Comparison of ENCODE assay signal across 3 worm cellular contexts in the genomic region with DNA sequence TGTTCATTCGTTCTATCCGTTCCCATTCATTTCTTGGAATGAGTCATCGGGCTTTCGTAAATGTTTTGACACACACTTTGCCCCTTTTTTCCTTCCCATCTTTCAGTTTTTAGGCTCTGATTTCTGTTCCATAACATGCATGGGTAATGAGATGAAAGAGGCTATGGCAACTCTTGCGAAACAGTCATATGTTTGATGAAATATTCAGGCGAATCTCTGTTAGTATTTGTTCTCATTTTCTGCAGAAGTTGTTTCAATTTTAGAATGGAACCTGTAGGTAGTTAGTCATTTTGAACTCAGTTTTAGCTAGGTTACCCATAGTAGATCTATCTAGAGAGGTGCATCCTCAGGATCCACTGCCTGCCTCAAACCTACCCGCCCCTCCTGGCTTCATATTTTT.
TF ChIP-seq lines count a peak whose summit lies in the region.

No protein-coding gene starts in this region.

TF ChIP-seq in whole organism, L1 larva, 84 proteins besides CTCF, POLR2A, EP300 and RAD21:
- no peak for TF ChIP-seq fos-1 (tag; optimal IDR thresholded peaks at IDR 0.05; lab: Kevin White, UChicago)
- TF ChIP-seq nhr-85 (tag; lab: Kevin White, UChicago) = peak; percentile 34

TF ChIP-seq in whole organism, L4 larva, 104 proteins besides CTCF, POLR2A, EP300 and RAD21:
- TF ChIP-seq unc-62 (GFP tag; optimal IDR thresholded peaks at IDR 0.05 in 1 of 2; lab: Kevin White, UChicago) (peak in 1 of 2 experiments; percentile 86), unc-62 (tag; optimal IDR thresholded peaks at IDR 0.05; lab: Kevin White, UChicago) (no peak), zfp-3 (GFP tag; conservative IDR thresholded peaks at IDR 0.05; lab: Robert Waterston, UW) (no peak), aha-1 (tag; lab: Kevin White, UChicago) (peak; percentile 68), gei-8 (GFP tag; optimal IDR thresholded peaks at IDR 0.05; lab: Kevin White, UChicago) (no peak)

TF ChIP-seq in whole organism, young adult, 124 proteins besides CTCF, POLR2A, EP300 and RAD21:
- TF ChIP-seq cebp-1 (GFP tag; IDR thresholded peaks at IDR 0.05; lab: Robert Waterston, UW) = no peak
- peak; percentile 68 for TF ChIP-seq cebp-1 (tag; optimal IDR thresholded peaks at IDR 0.05; lab: Kevin White, UChicago)
- no peak for TF ChIP-seq ama-1 (optimal IDR thresholded peaks at IDR 0.05; lab: Kevin White, UChicago)
- no peak for TF ChIP-seq ama-1 (GFP tag; optimal IDR thresholded peaks at IDR 0.05; lab: Kevin White, UChicago)
